Worm (Caenorhabditis elegans) whole organism, L2 larva: Measurements from ENCODE around the gene F07E5.8.

Source experiments
- C34F6.9 ChIP-seq: fragments of 150-350 bp; optimal IDR thresholded peaks from 2 replicates; lab custom pipeline; 2014; ENCODE audit warnings: missing biosample characterization, missing genetic modification characterization
- R02D3.7 ChIP-seq: fragments of 150-350 bp; optimal IDR thresholded peaks from 2 replicates; lab custom pipeline; 2014; ENCODE audit warnings: missing biosample characterization, missing genetic modification characterization
- Y55F3AM.14 ChIP-seq: fragments of 200-800 bp; sonication (Bioruptor generic); optimal IDR thresholded peaks from 2 replicates; lab custom pipeline; 2018; ENCODE audit warnings: mild to moderate bottlenecking, missing genetic modification characterization, missing compliant biosample characterization
- ZK546.5 ChIP-seq: sonication (generic microtip); optimal IDR thresholded peaks from 2 replicates; lab custom pipeline; 2017; ENCODE audit warnings: missing biosample characterization, missing genetic modification characterization
- alr-1 ChIP-seq: fragments of 150-350 bp; optimal IDR thresholded peaks from 2 replicates; lab custom pipeline; 2014; ENCODE audit warnings: missing biosample characterization, missing genetic modification characterization
- aly-2 ChIP-seq: fragments of 150-350 bp; optimal IDR thresholded peaks from 2 replicates; lab custom pipeline; 2014; ENCODE audit warnings: missing biosample characterization, missing genetic modification characterization
- ama-1 ChIP-seq: fragments of 150-350 bp; optimal IDR thresholded peaks from 2 replicates; lab custom pipeline; 2018; ENCODE audit warnings: inconsistent platforms
- blmp-1 ChIP-seq: sonication (generic microtip); optimal IDR thresholded peaks from 2 replicates; lab custom pipeline; 2017; ENCODE audit warnings: missing genetic modification characterization, mild to moderate bottlenecking, missing compliant biosample characterization, antibody characterized with exemption, moderate library complexity; ENCODE audit not compliant: insufficient read depth
- ceh-16 ChIP-seq: fragments of 150-350 bp; optimal IDR thresholded peaks from 2 replicates; lab custom pipeline; 2014; ENCODE audit warnings: missing biosample characterization, missing genetic modification characterization
- crh-2 ChIP-seq: sonication (generic microtip); optimal IDR thresholded peaks from 2 replicates; lab custom pipeline; 2017; ENCODE audit warnings: missing biosample characterization, missing genetic modification characterization
- elt-1 ChIP-seq: fragments of 150-350 bp; optimal IDR thresholded peaks from 2 replicates; lab custom pipeline; 2014; ENCODE audit warnings: missing biosample characterization, missing genetic modification characterization
- gmeb-1 ChIP-seq: fragments of 150-350 bp; optimal IDR thresholded peaks from 2 replicates; lab custom pipeline; 2014; ENCODE audit warnings: missing biosample characterization, missing genetic modification characterization
- lin-13 ChIP-seq: fragments of 150-350 bp; optimal IDR thresholded peaks from 2 replicates; lab custom pipeline; 2014; ENCODE audit warnings: missing biosample characterization, missing genetic modification reagents, missing genetic modification characterization
- lin-39 ChIP-seq: fragments of 150-350 bp; optimal IDR thresholded peaks from 2 replicates; lab custom pipeline; 2014; ENCODE audit warnings: missing biosample characterization, missing genetic modification reagents, missing genetic modification characterization
- lsy-2 ChIP-seq, 2 experiments: fragments of 150-350 bp in 1 of 2; sonication (generic microtip) in 1 of 2; optimal IDR thresholded peaks; 2 replicates each; lab custom pipeline; 2014 to 2017; ENCODE audit warnings: missing biosample characterization in 2 of 2, missing genetic modification characterization in 2 of 2
- mab-5 ChIP-seq: fragments of 150-350 bp; optimal IDR thresholded peaks from 2 replicates; lab custom pipeline; 2014; ENCODE audit warnings: missing biosample characterization, missing genetic modification characterization
- mbf-1 ChIP-seq: sonication (generic microtip); optimal IDR thresholded peaks from 2 replicates; lab custom pipeline; 2017; ENCODE audit warnings: missing biosample characterization, missing genetic modification characterization
- mdl-1 ChIP-seq, 2 experiments: fragments of 150-350 bp in 1 of 2; sonication (generic microtip) in 1 of 2; optimal IDR thresholded peaks; 2 replicates each; lab custom pipeline; 2017; ENCODE audit warnings: missing biosample characterization in 2 of 2, missing genetic modification characterization in 2 of 2
- nhr-10 ChIP-seq: sonication (generic microtip); optimal IDR thresholded peaks from 2 replicates; lab custom pipeline; 2017; ENCODE audit warnings: missing biosample characterization, missing genetic modification characterization
- nhr-11 ChIP-seq: fragments of 150-350 bp; optimal IDR thresholded peaks from 2 replicates; lab custom pipeline; 2014; ENCODE audit warnings: missing biosample characterization, missing genetic modification characterization
- nhr-12 ChIP-seq: fragments of 150-350 bp; optimal IDR thresholded peaks from 2 replicates; lab custom pipeline; 2014; ENCODE audit warnings: missing biosample characterization, missing genetic modification characterization
- nhr-23 ChIP-seq: fragments of 150-350 bp; optimal IDR thresholded peaks from 2 replicates; lab custom pipeline; 2014; ENCODE audit warnings: missing biosample characterization, missing genetic modification reagents, missing genetic modification characterization
- nhr-25 ChIP-seq: fragments of 150-350 bp; sonication (generic microtip); optimal IDR thresholded peaks from 3 replicates; lab custom pipeline; 2014; ENCODE audit warnings: missing biosample characterization, missing genetic modification characterization
- nhr-77 ChIP-seq: fragments of 150-350 bp; optimal IDR thresholded peaks from 2 replicates; lab custom pipeline; 2014; ENCODE audit warnings: missing biosample characterization, missing genetic modification characterization
- peb-1 ChIP-seq: fragments of 150-350 bp; optimal IDR thresholded peaks from 2 replicates; lab custom pipeline; 2014; ENCODE audit warnings: missing biosample characterization, missing genetic modification characterization
- sem-4 ChIP-seq: fragments of 150-350 bp; optimal IDR thresholded peaks from 2 replicates; lab custom pipeline; 2014; ENCODE audit warnings: missing biosample characterization, missing genetic modification reagents, missing genetic modification characterization
- skn-1 ChIP-seq: sonication (generic microtip); optimal IDR thresholded peaks from 2 replicates; lab custom pipeline; 2017; ENCODE audit warnings: missing biosample characterization, missing genetic modification characterization
- sma-3 ChIP-seq: sonication (generic microtip); optimal IDR thresholded peaks from 2 replicates; lab custom pipeline; 2016; ENCODE audit warnings: missing genetic modification reagents, missing genetic modification characterization, missing compliant biosample characterization
- sma-9 ChIP-seq, 2 experiments: fragments of 150-350 bp in 1 of 2; sonication (generic microtip) in 1 of 2; optimal IDR thresholded peaks; 2 replicates each; lab custom pipeline; 2014 to 2016; ENCODE audit warnings: missing genetic modification characterization in 2 of 2, mild to moderate bottlenecking in 1 of 2, missing biosample characterization in 1 of 2, missing compliant biosample characterization in 1 of 2, missing genetic modification reagents in 1 of 2, moderate library complexity in 1 of 2
- snpc-4 ChIP-seq: fragments of 150-350 bp; optimal IDR thresholded peaks from 2 replicates; lab custom pipeline; 2014; ENCODE audit warnings: missing biosample characterization, missing genetic modification characterization
- unc-39 ChIP-seq: fragments of 150-350 bp; optimal IDR thresholded peaks from 2 replicates; lab custom pipeline; 2014; ENCODE audit warnings: missing biosample characterization, missing genetic modification characterization
- unc-55 ChIP-seq: fragments of 150-350 bp; sonication (generic microtip); optimal IDR thresholded peaks from 3 replicates; lab custom pipeline; 2014; ENCODE audit warnings: missing biosample characterization, missing genetic modification reagents, missing genetic modification characterization
- ztf-1 ChIP-seq: fragments of 200-800 bp; sonication (Bioruptor generic); conservative IDR thresholded peaks from 2 replicates; pipeline ENCODE4 v1.3.6; 2022; ENCODE audit warnings: missing genetic modification characterization, missing compliant biosample characterization
- ztf-11 ChIP-seq: sonication (generic microtip); optimal IDR thresholded peaks from 2 replicates; lab custom pipeline; 2017; ENCODE audit warnings: missing biosample characterization, missing genetic modification characterization
- ztf-4 ChIP-seq: fragments of 150-350 bp; optimal IDR thresholded peaks from 2 replicates; lab custom pipeline; 2014; ENCODE audit warnings: missing biosample characterization, missing genetic modification characterization

F07E5.8 gene

DNA sequence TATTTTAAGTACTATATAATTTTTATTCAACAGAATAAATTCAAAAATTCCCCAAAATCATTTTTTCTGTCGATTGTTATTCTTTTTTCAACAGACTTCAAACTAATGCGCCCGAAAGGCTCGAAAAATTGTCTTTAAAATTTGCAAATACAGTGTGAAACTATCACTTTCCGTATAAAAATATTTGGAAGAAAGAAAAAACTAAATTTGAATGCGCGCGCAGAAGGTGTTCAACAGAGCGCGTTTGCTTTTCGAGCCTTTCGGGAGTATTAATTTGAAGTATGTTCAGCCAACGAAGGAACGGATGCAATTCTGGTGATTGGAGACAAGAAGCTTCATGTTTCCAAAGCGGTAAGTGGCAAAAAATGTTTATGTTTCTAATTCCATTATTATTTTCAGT lies 43.1 kb downstream of the F07E5.8 start, which contains the start of gene btb-4:
btb-4 (plus strand) TSS at position 35 of the 400 bp plus-strand sequence.
- TF ChIP-seq unc-55 (GFP tag; lab: Kevin White, UChicago) (peak; percentile 4), gmeb-1 (tag; lab: Kevin White, UChicago) (peak; percentile 78)

DNA sequence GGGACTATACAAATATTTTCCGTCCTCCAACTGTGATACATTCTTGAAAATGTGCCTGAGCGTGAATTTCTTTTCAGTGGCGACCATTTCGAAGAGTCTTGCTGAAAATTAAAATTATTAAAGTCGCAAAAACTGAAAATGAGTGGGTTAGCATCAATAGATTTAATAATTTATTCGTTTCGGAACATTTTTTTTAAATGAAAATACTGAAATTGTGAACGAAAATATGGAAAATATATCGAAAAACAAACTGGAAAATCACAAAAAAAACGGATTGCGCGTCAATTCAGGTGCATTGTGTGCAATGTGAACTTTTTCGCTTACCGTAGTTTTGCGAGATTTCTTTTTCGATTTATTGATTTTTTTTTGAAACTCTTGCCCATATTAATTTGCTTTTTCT lies 43.6 kb downstream of the F07E5.8 start, which contains the start of gene bath-5:
bath-5 (minus strand) TSS at position 101 of the 400 bp plus-strand sequence.
- no peak for TF ChIP-seq nhr-77 (tag; lab: Kevin White, UChicago)
- no peak for TF ChIP-seq ama-1 (lab: Kevin White, UChicago)
- TF ChIP-seq C34F6.9, result no peak
- TF ChIP-seq mbf-1 (tag; lab: Kevin White, UChicago), result no peak
- TF ChIP-seq aly-2, result no peak
- TF ChIP-seq mdl-1 (tag; optimal IDR thresholded peaks at IDR 0.05; lab: Kevin White, UChicago), result no peak
- no peak for TF ChIP-seq nhr-11 (tag; lab: Kevin White, UChicago)
- TF ChIP-seq ztf-4 (tag; lab: Kevin White, UChicago), result no peak
- no peak for TF ChIP-seq sma-9 (GFP tag; optimal IDR thresholded peaks at IDR 0.05; lab: Kevin White, UChicago)
- no peak for TF ChIP-seq sma-9 (tag; optimal IDR thresholded peaks at IDR 0.05; lab: Kevin White, UChicago)
- TF ChIP-seq R02D3.7, result no peak
- no peak for TF ChIP-seq snpc-4
- TF ChIP-seq sem-4 (tag; lab: Kevin White, UChicago), result no peak
- TF ChIP-seq nhr-25, result no peak

DNA sequence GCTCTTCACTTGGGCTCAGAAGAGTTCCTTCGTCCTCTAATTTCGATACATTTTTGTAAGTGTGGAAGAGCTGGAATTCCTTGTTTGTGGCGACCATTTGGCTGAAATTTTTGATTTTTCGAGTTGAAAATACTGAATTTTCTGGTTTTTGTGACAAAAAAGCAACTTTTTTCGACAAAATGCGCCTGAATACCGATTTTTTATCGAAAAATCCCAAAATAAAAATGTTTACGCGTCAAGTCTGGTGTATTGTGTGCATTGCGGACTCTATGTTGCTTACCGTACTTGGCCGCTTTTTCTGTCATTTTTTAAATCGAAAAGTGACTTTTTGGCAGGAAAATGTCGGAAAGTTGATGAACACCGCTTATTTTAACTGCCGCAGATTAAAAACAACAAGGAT lies 45.0 kb downstream of the F07E5.8 start, which contains the start of gene bath-3:
bath-3 (minus strand) TSS at position 101 of the 400 bp plus-strand sequence.
- TF ChIP-seq nhr-12 (tag; lab: Kevin White, UChicago), result no peak
- no peak for TF ChIP-seq lin-13 (GFP tag; lab: Kevin White, UChicago)
- no peak for TF ChIP-seq ztf-1
- TF ChIP-seq Y55F3AM.14 (GFP tag; lab: Kevin White, UChicago), result no peak
- TF ChIP-seq R02D3.7, result no peak
- no peak for TF ChIP-seq skn-1
- no peak for TF ChIP-seq mbf-1 (tag; lab: Kevin White, UChicago)
- TF ChIP-seq lin-39, result no peak
- TF ChIP-seq nhr-11 (tag; lab: Kevin White, UChicago), result no peak
- TF ChIP-seq elt-1 (tag; lab: Kevin White, UChicago), result no peak
- no peak for TF ChIP-seq snpc-4
- TF ChIP-seq nhr-23 (tag; lab: Kevin White, UChicago), result no peak
- TF ChIP-seq nhr-10 (tag; lab: Kevin White, UChicago), result no peak
- TF ChIP-seq nhr-77 (tag; lab: Kevin White, UChicago), result no peak
- TF ChIP-seq ZK546.5 (tag; lab: Kevin White, UChicago), result no peak
- TF ChIP-seq unc-39, result no peak
- TF ChIP-seq mdl-1 (tag; optimal IDR thresholded peaks at IDR 0.05; lab: Kevin White, UChicago), result no peak
- no peak for TF ChIP-seq peb-1 (tag; lab: Kevin White, UChicago)
- no peak for TF ChIP-seq crh-2 (tag; lab: Kevin White, UChicago)

DNA sequence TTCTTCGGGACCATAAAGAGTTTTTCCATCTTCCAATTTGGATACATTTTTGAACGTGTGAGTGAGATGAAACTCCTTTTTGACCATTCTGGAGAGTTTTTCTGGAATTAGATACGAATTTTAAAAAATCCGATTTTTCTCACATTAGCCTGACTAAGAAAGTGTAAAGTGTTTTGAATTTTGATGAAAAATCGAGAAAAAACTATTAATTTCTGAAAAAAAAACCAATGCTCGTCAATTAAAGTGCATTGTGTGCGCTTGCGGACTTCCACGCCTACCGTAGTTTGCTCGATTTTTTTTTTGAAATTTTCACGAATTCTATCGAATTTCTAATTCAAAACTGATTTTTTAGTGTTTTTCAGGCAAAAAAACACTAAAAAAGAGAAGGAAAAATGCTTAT lies 46.7 kb downstream of the F07E5.8 start, which contains the start of gene bath-1:
bath-1 (minus strand) TSS at position 101 of the 400 bp plus-strand sequence.
- no peak for TF ChIP-seq mdl-1 (tag; optimal IDR thresholded peaks at IDR 0.05; lab: Kevin White, UChicago)
- TF ChIP-seq crh-2 (tag; lab: Kevin White, UChicago), result no peak
- no peak for TF ChIP-seq ceh-16
- no peak for TF ChIP-seq alr-1 (tag; lab: Kevin White, UChicago)
- no peak for TF ChIP-seq sma-3 (GFP tag; lab: Kevin White, UChicago)
- no peak for TF ChIP-seq ZK546.5 (tag; lab: Kevin White, UChicago)

DNA sequence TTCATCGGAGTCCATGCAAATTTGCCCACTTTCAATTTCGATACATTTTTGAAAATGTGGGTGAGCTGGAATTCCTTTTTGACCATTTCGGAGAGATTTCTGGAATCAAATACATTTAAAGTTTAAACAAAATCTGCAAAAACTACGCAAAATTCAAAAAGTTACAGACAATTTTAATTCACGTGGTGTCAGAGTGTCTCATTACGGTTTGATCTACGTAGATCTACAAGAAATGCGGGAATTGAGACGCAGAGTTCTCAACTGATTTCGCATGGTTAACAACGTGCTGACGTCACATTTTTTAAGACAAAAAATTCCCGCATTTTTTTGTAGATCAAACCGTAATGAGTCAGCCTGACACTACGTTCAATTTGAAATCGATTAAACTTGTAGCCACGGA lies 48.9 kb downstream of the F07E5.8 start, which contains the start of gene bath-21:
bath-21 (minus strand) TSS at position 101 of the 400 bp plus-strand sequence.
- no peak for TF ChIP-seq mab-5 (tag; lab: Kevin White, UChicago)
- no peak for TF ChIP-seq blmp-1 (tag; lab: Kevin White, UChicago)
- TF ChIP-seq lsy-2 (tag; optimal IDR thresholded peaks at IDR 0.05; lab: Kevin White, UChicago), result no peak
- no peak for TF ChIP-seq nhr-23 (tag; lab: Kevin White, UChicago)
- no peak for TF ChIP-seq elt-1 (tag; lab: Kevin White, UChicago)
- TF ChIP-seq ztf-11, result no peak
- no peak for TF ChIP-seq Y55F3AM.14 (GFP tag; lab: Kevin White, UChicago)
